Worm (Caenorhabditis elegans) whole organism, dauer: ENCODE results near the gene F32D8.15.

Experiments used
- unc-62 ChIP-seq: sonication (generic microtip); optimal IDR thresholded peaks from 2 replicates; lab custom pipeline; 2017; ENCODE audit warnings: missing biosample characterization, missing genetic modification reagents, missing genetic modification characterization

The F32D8.15 gene

DNA sequence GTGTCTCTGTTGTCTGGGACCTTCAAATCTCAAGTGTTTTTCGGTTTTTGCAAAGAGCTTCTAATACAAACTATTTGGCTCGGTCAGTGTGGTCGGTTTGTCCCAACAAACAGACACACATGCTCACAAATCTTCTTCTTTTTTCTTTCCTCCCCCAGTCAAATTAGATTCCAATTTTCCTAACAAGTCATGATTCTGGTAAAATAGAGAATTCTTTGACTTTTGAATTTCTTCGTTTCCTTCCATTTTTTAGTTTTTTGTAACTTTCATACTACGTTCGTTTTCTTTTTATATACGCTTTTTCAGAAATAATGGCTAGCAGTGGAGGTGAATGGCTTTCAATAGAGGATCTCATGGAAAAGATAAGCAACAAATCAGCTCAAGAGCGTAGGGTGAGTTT, at the start of gene F32D8.15:
F32D8.15 (plus strand) TSS at position 301 of the 400 bp plus-strand sequence.
- no peak for TF ChIP-seq unc-62 (GFP tag; lab: Kevin White, UChicago)

DNA sequence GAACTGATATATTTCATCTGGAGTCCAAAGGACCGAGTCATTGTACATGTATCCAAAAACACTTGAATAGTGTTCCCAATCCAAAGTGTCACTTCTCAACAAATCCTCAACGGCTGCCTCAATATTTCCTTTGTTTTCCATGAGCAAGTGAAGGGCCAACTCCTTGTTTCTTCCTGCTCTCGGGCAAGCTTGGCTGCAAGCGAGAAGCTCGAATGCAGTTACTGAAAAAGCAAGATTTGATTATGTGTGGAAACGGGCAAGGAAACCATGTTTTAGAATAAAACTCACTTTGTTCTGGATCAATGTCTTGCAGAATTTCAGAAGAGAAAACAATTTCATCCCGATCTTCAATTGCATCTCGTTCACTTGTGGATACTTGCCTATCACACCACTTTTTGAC, 49.7 kb upstream of the F32D8.15 start:
- no peak for TF ChIP-seq unc-62 (GFP tag; lab: Kevin White, UChicago)

DNA sequence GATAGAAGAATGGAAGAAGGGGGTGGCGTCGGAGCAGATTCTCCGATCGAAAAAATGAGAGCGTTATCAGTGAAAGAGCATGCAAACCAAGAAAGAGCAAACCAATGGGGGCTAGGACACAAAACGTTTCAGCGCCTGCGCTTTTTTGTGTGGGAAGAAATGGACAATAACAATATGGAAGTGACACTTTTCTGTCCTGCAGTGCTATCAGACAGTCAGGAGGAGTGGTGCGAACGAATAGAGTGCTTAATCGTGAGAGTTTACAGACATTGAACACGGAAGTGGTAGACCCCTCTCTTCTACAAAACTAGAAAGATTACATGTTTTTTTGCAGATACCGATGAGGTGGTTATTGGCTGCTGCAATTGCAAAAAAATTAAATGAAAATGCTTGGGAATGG, 48.5 kb upstream of the F32D8.15 start:
- TF ChIP-seq unc-62 (GFP tag; lab: Kevin White, UChicago), result no peak

DNA sequence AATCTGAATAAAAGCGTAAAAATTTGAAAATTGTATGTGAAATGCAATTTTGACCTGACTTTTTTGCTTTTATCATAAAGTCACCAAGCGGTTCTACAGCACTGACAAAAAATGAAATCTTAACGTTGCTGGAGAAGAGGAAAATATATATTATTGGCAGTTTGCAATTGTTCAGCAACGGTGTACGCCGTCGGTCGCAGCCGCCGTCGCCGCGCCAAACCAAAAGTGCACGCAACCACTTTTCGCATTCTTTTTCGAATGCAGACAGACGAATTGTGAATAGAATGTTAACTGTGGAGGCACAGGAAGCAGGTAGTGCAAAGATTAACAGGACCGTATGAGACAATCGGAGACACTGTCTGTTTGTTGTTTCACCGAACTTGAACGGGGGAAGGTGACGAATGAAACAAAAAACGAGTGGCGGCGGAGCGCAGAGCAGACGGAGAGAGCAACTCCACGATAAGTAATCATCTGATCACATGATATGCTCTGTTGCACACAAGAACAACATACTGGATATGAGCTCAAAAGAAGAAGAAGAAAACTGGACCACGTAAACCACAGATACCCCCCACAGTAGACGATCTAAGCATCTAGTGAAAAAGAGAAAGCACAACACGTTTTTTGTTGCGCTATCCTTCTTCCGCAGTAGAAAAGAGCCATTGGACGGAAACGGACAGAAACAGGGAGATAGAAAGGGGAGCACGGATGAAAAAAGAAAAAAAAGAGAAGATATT, 46.8 kb upstream of the F32D8.15 start:
- TF ChIP-seq unc-62 (GFP tag; lab: Kevin White, UChicago), result no peak

DNA sequence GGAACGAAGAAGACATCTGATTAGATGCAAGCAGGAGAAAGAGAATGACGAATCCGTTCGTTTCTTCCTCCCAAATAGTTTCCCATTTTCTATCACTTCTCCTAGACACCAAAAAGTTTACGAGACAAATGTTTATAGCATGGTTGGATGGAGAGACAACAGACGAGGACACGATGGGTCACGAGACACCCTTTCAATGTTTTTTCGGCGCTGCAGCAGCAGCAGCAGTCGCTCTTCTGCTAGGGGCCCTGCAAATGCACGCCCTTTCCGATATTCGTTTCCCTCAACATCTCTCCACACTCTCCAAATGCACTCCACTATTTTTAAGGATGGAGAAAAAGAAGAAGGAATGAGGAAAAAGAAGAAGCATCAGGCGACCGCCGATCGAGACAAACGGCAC, 45.5 kb upstream of the F32D8.15 start:
- no peak for TF ChIP-seq unc-62 (GFP tag; lab: Kevin White, UChicago)

DNA sequence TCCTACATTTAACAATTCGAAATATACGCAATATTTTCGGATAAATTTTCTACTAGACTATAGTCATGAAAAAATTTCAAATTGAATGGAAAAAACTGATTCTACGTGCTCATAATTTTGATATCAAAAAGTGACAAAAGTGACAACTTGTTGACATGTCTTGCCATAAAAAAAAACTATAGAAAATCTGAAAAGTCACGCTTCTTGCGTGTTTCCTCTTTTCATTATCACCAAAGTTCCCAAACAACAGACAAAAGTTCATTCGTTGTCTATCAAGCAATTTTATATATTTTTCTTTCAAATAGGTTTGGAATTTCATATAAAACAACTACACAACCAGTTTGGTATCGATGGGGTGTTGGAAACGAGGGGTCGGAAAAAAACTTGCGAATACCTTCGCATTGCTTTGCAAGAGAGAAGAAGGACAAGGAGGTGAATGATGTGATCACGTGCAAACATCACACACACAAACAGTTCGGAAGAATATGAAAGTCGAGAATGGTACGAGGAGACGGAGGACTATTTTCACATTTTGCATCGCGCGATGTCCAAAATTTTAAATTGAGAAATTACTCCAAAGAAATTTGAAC, 44.7 kb upstream of the F32D8.15 start:
- TF ChIP-seq unc-62 (GFP tag; lab: Kevin White, UChicago), result no peak

DNA sequence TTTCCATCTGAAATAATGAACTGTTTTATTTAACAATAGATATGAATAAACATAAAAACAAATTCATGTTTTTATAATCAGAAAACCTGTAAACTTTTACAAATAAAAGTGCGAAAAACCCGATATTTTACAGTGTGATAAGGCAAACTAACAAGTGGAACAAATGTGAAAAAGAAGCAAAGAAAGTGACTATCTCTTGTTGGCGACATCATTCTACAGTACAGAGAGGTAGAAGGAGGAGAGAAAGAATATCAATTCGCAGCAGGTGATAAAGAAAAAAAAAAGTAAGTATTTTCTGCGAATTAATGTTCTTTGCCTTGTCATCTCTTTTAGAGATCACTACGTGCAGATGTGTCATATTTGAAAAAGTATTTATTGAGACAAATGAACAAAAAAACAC, 44.1 kb upstream of the F32D8.15 start:
- no peak for TF ChIP-seq unc-62 (GFP tag; lab: Kevin White, UChicago)

DNA sequence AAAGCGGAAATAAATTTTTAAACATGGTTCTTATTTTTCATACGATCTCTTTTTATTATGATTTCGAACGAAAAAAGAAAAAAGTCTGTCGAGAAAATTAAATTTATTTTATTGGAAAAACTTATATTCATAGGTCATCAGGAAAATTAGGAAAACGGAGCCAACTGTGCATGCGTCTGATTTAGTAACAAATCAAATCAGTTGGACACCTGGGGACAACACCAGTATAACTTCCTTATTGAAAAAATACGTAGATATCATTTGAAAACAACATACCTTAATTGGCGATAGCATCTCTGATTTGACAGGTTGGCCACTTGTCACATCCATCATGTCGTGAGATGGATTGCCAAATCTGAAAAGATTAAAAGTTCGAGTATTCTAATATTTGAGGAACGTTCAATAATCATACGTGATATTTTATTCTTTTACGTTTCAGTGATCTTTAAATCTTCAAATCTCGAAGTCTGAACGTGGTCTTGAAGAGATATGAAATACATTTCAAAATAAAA, 43.3 kb upstream of the F32D8.15 start:
- TF ChIP-seq unc-62 (GFP tag; lab: Kevin White, UChicago), result no peak

DNA sequence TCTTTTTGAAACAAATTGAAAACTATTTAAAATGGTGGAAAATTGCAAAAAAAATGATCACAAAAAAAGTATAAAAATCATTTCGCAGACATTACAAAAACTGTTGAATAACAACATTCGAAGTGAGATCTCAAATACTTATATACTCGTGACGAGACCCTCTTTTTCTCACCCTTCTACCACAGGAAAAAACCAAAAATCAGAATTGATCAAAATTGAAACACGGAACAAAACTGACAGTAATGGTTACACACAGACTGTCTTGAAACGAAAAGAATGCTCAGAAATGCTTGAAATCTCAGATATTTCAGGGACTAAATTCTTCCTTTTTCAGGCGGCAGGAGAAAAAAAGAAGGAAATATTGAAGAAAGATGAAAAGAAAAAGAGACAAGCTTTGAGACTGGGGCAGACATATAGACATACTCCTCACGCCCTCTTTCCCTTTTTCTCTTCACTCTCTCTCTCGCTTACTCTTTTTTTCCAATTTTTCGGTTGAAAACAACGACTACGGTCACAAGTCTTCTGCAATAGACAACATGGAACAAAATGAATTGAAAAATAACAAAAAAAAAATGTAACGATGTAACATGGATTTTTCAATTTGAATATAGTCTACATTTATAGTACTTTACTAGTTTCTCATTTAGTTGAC, 42.1 kb upstream of the F32D8.15 start:
- no peak for TF ChIP-seq unc-62 (GFP tag; lab: Kevin White, UChicago)

DNA sequence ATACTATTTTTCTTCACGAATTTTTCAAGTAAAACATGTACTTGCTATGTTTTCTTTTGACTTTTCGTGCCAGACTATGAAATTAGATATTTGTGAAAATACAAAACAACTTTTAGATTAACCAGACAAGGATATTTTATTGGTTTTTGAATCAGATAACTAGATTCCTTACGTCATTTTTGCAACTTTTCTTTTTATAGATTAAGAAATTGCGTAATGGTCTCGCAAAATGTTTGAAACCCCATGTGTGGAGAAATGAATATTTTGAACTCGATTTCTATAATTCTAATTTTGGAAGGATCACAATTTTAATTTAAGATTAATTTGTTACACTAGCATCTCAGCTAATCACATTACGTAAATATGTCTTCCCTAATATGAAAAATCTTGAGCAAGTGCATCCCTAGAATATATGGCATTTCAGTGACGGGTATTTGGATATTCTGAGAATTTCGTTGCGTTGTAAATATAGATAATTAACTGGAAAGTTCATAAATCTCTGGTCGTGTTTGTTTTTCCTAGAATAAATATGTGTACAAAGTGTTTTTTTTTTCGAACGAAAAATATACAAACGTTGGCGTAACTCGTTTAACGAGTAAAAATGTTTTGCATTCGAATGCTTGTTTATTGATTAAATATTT, 41.3 kb upstream of the F32D8.15 start:
- no peak for TF ChIP-seq unc-62 (GFP tag; lab: Kevin White, UChicago)

DNA sequence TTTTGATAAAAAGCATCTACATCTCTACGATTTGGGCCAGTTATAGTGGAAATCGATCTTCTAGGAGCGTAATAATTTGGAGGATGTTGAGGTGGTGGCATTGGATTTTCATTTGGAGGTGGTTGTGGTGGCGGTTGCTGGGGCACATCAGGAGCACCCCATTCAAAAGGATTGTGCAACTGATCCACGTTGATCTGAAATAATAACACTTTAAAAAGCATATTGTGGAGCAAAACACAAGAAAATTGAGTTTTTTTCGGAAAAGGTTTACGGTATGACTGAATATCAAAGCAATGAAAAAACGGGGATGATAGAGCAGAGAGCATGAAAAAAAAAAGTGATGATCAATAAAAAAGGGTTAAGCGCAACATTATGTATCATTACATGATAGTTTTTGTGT, 38.2 kb upstream of the F32D8.15 start, which contains the start of gene saeg-1:
saeg-1 (minus strand) TSS at position 101 of the 400 bp plus-strand sequence.
- no peak for TF ChIP-seq unc-62 (GFP tag; lab: Kevin White, UChicago)

DNA sequence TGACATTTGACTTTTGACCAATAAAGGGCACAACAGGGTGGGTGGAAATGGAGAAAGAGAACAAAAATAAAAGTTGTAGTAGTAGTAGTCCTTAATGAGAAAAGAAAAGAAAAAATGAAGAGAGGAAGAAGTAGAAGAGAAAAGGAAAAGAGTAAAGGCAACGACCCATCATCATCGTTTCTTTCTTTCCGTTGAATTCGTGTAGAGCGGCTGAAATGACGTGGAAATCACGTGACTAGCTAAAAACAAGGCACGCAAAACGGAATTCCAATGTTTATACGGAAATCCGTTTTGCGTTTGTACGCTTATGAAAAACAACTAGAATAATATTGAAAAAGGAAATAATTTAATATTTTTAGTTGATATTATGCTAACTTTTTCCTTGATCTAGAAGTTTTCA, 36.3 kb upstream of the F32D8.15 start:
- no peak for TF ChIP-seq unc-62 (GFP tag; lab: Kevin White, UChicago)

DNA sequence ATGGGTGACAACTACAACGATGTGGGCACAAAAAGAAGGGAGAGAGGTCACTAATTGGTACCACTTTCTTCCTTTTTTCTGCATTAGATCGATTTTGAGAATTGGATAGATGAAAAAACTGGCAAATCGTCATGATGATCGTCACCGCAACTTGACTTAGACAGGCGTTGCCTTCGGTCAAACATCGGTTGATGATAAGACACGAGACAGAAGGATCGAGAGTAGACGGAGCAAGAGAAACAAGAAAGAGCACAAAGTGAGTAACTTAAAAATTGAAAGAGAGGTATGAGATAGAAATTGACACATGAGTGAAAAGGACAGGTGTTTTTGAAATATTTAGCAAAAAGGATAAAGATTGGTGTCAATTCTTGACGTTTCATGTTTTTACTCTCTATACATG, 33.8 kb upstream of the F32D8.15 start:
- TF ChIP-seq unc-62 (GFP tag; lab: Kevin White, UChicago), result no peak

DNA sequence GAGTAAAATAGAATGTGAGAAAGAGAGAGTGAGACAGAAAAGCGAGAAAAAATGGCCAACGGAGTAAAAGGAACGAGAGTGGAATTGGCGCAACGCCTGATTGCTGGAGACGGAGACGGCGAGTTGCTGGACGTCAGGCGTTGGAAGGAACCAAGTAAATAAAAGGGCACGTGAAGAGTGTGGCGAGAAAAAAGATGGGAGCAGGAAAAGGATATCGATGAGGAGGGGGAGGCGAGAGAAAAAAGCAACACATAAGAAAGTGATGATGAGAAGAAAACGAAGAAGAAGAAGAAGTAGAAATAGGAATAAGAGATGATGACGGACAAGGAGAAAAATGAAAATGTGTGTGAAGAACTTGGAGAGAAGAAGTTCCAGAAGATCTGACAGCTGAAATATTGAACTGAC, 32.4 kb upstream of the F32D8.15 start:
- TF ChIP-seq unc-62 (GFP tag; lab: Kevin White, UChicago), result no peak

DNA sequence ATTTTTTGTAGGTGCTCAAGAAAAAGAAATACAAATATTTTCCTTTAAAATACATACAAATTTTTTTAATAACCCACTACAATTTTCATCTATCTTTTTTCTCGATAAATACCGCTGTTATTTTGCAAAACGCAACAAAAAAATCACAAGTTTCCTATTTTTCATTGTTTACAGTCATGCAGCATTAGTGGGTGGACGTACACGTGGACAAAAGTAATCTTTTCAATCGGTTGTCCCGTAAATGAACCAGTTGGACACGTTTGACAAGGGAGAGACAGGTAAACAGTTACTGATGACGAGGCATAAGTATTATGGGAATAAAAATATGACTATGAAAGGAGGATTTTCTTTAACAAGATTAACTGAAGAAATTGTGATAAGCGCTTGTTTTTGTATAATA, 30.7 kb upstream of the F32D8.15 start:
- no peak for TF ChIP-seq unc-62 (GFP tag; lab: Kevin White, UChicago)
